Worm (Caenorhabditis elegans) whole organism, late embryonic: ENCODE data around the gene smg-7.
A peak's percentile ranks its signal among the peaks of the same experiment; 100 is the strongest.

Experiments used
- ama-1 ChIP-seq: fragments of 150-350 bp; optimal IDR thresholded peaks from 2 replicates; lab custom pipeline; 2014
- ceh-2 ChIP-seq: sonication (generic microtip); optimal IDR thresholded peaks from 2 replicates; lab custom pipeline; 2016; ENCODE audit warnings: missing genotype, missing genetic modification characterization, missing compliant biosample characterization
- fkh-10 ChIP-seq: fragments of 150-350 bp; optimal IDR thresholded peaks from 2 replicates; lab custom pipeline; 2014; ENCODE audit warnings: missing biosample characterization, missing genetic modification reagents, missing genetic modification characterization
- nfya-1 ChIP-seq: sonication (generic microtip); optimal IDR thresholded peaks from 2 replicates; lab custom pipeline; 2017; ENCODE audit warnings: missing genetic modification characterization, mild to moderate bottlenecking, missing compliant biosample characterization, antibody characterized with exemption, moderate library complexity
- pag-3 ChIP-seq: sonication (generic microtip); optimal IDR thresholded peaks from 2 replicates; lab custom pipeline; 2016; ENCODE audit warnings: missing compliant biosample characterization, missing genetic modification characterization, borderline replicate concordance
- sox-4 ChIP-seq: sonication (generic microtip); optimal IDR thresholded peaks from 2 replicates; lab custom pipeline; 2017; ENCODE audit warnings: mild to moderate bottlenecking, missing genetic modification characterization, inconsistent platforms, missing compliant biosample characterization

ce11 chrIV:6756374-6756773 lies 14.1 kb upstream of the smg-7 start:
- TF ChIP-seq nfya-1: peak; percentile 89
- no peak for TF ChIP-seq ama-1 (lab: Kevin White, UChicago)
- TF ChIP-seq ceh-2 (tag; lab: Kevin White, UChicago): peak; percentile 84
- TF ChIP-seq pag-3: peak; percentile 32
- TF ChIP-seq sox-4 (tag; lab: Kevin White, UChicago): peak; percentile 85
- TF ChIP-seq fkh-10 (GFP tag; lab: Kevin White, UChicago): peak; percentile 22
